Fruit fly (Drosophila melanogaster): ENCODE measurements around the gene CG9254.
A peak's percentile ranks its signal among the peaks of the same experiment; 100 is the strongest.

- peak; percentile 95 for TF ChIP-seq Pif1B (GFP tag; optimal IDR thresholded peaks at IDR 0.05)
- TF ChIP-seq EcR (GFP tag; optimal IDR thresholded peaks at IDR 0.05): no peak
- peak; percentile 73 for TF ChIP-seq Ets98B (GFP tag; IDR thresholded peaks at IDR 0.05)
- TF ChIP-seq CG10348 (GFP tag; IDR thresholded peaks at IDR 0.05): 0 out of 2 replicates have a peak, but pooled peaks have one; percentile 15
- TF ChIP-seq CG15710 (tag; optimal IDR thresholded peaks at IDR 0.05): peak; percentile 74
These were observed 26.0 kb downstream of the CG9254 start for dm6 chr2L:13570982-13571426.

Measured in whole organism, pupa.